Fruit fly (Drosophila melanogaster): ENCODE results near the gene Sgs3.

The Sgs3 gene

dm6 chr3L:11551949-11552348, 39.9 kb downstream of the Sgs3 start (continued):
- TF ChIP-seq Dref (GFP tag; IDR thresholded peaks at IDR 0.05) = no peak
- TF ChIP-seq dpn (GFP tag; optimal IDR thresholded peaks at IDR 0.05) = peak; percentile 19 to 37

DNA sequence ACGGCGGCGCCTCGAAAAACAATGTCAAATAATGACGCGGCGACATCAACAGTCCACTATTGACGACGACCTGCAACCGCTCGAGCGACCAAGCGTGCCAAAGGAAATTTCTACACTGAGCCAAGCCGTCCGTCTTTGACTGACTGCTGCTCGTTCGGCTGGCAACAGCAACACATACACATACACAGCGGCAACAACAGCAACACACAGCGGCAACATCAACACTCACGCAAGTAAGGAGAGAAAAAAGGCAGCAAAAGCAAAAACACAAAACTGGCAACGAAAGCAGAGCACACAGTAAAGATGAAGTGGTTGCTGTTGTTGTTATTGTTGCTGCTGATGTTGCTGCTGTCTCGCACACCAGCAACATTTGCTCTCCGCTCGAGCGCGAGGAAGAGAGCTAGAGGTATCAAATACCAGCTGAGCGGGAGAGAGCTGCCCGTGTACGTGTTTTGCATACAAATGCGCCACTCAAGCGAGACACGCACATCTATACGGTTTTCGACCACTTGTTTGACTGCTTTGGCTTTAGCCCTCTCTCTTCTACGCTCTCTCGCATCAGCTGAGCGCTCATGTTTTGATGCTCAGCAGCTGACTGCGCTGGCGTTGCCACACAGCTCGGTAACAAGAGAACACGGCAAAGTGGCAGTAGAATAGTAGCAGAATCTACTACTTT, 41.1 kb downstream of the Sgs3 start:
- TF ChIP-seq CG13287 (GFP tag; IDR thresholded peaks at IDR 0.05; ENCODE audit: partially characterized antibody) = peak; percentile 80
- peak; percentile 42 for TF ChIP-seq odd (GFP tag; optimal IDR thresholded peaks at IDR 0.05)
- TF ChIP-seq salm (tag; optimal IDR thresholded peaks at IDR 0.05) = peak; percentile 17
- TF ChIP-seq gt (GFP tag; IDR thresholded peaks at IDR 0.05) = no peak
- peak; percentile 32; the same call in 1 of the 2 replicates for TF ChIP-seq CG32767 (GFP tag; IDR thresholded peaks at IDR 0.05)
- no peak for TF ChIP-seq Atf-2 (GFP tag; optimal IDR thresholded peaks at IDR 0.05)
- TF ChIP-seq HLHmδ (GFP tag; optimal IDR thresholded peaks at IDR 0.05) = peak; percentile 15
- TF ChIP-seq yki (optimal IDR thresholded peaks at IDR 0.05) = peak; percentile 96
- TF ChIP-seq Dfd (GFP tag; optimal IDR thresholded peaks at IDR 0.05) = no peak
- peak; percentile 82 for TF ChIP-seq rib (GFP tag; IDR thresholded peaks at IDR 0.05)
- no peak for TF ChIP-seq danr (GFP tag; IDR thresholded peaks at IDR 0.05)
- peak in 1 of 2 experiments; percentile 53 for TF ChIP-seq Hr51 (GFP tag; optimal IDR thresholded peaks at IDR 0.05)
- TF ChIP-seq CG8765 (GFP tag; IDR thresholded peaks at IDR 0.05) = peak; percentile 61; the same call in 1 of the 2 replicates
- no peak for TF ChIP-seq p53 (GFP tag; optimal IDR thresholded peaks at IDR 0.05)
- TF ChIP-seq Rfx (GFP tag; IDR thresholded peaks at IDR 0.05) = peak; percentile 39; the same call in 1 of the 2 replicates
- peak; percentile 48 for TF ChIP-seq CG6765 (GFP tag; optimal IDR thresholded peaks at IDR 0.05)
- TF ChIP-seq chn (GFP tag; optimal IDR thresholded peaks at IDR 0.05) = no peak
- no peak for TF ChIP-seq CG18476 (GFP tag; optimal IDR thresholded peaks at IDR 0.05)
- TF ChIP-seq CG9932 (GFP tag; IDR thresholded peaks at IDR 0.05) = peak; percentile 19; the same call in 1 of the 2 replicates
- peak in 1 of 2 experiments; percentile 10 for TF ChIP-seq dpn (GFP tag; optimal IDR thresholded peaks at IDR 0.05)
- peak; percentile 5 for TF ChIP-seq pfk (GFP tag; optimal IDR thresholded peaks at IDR 0.05)
- TF ChIP-seq CG6254 (GFP tag; optimal IDR thresholded peaks at IDR 0.05) = peak; percentile 22
- no peak for TF ChIP-seq CG10431 (GFP tag; optimal IDR thresholded peaks at IDR 0.05)
- TF ChIP-seq ham (GFP tag; IDR thresholded peaks at IDR 0.05) = no peak
- peak; percentile 43; the same call in 1 of the 2 replicates for TF ChIP-seq Bgb (GFP tag; IDR thresholded peaks at IDR 0.05; ENCODE audit: partially characterized antibody)
- TF ChIP-seq CG3726 (GFP tag; IDR thresholded peaks at IDR 0.05) = no peak
- TF ChIP-seq CG13775 (GFP tag; optimal IDR thresholded peaks at IDR 0.05) = no peak
- no peak for TF ChIP-seq CG15601 (tag; optimal IDR thresholded peaks at IDR 0.05)
- TF ChIP-seq Oli (tag; optimal IDR thresholded peaks at IDR 0.05) = peak; percentile 9
- peak; percentile 58; the same call in 1 of the 2 replicates for TF ChIP-seq CG42726 (GFP tag; IDR thresholded peaks at IDR 0.05; ENCODE audit: partially characterized antibody)
- TF ChIP-seq chinmo (GFP tag; IDR thresholded peaks at IDR 0.05; ENCODE audit: partially characterized antibody) = peak; percentile 98
- TF ChIP-seq CG11560 (tag; IDR thresholded peaks at IDR 0.05) = no peak
- no peak for TF ChIP-seq CG12104 (GFP tag; optimal IDR thresholded peaks at IDR 0.05)
- no peak for TF ChIP-seq phol (tag; optimal IDR thresholded peaks at IDR 0.05)
- TF ChIP-seq psq (GFP tag; optimal IDR thresholded peaks at IDR 0.05) = peak; percentile 74
- peak; percentile 18 for TF ChIP-seq Tbp (GFP tag; optimal IDR thresholded peaks at IDR 0.05)
- no peak for TF ChIP-seq pan (optimal IDR thresholded peaks at IDR 0.05)
- TF ChIP-seq pan (GFP tag; optimal IDR thresholded peaks at IDR 0.05 in 1 of 2, IDR thresholded peaks at IDR 0.05 in 1 of 2) = peak in 1 of 2 experiments; percentile 36
- TF ChIP-seq CG34376 (GFP tag; optimal IDR thresholded peaks at IDR 0.05) = peak; percentile 78
- peak; percentile 7 for TF ChIP-seq CG17912 (GFP tag; optimal IDR thresholded peaks at IDR 0.05)
- peak; percentile 85; the same call in 1 of the 2 replicates for TF ChIP-seq vvl (GFP tag; IDR thresholded peaks at IDR 0.05)
- peak; percentile 25 for TF ChIP-seq CG12155 (GFP tag; optimal IDR thresholded peaks at IDR 0.05)
- TF ChIP-seq btn (GFP tag; optimal IDR thresholded peaks at IDR 0.05) = no peak
- TF ChIP-seq CG5180 (GFP tag; optimal IDR thresholded peaks at IDR 0.05) = peak; percentile 75
- TF ChIP-seq chm (GFP tag; IDR thresholded peaks at IDR 0.05) = peak; percentile 77
- TF ChIP-seq Hr78 (GFP tag; optimal IDR thresholded peaks at IDR 0.05) = peak in 1 of 2 experiments; percentile 66

All from whole organism, embryonic.